Fruit fly (Drosophila melanogaster): ENCODE results near the gene CG43354.

Gene CG43354

dm6 chr2L:18344343-18344742 is 35.1 kb upstream of the CG43354 start (continued):
- peak; percentile 67; the same call in 2 of the 3 replicates for TF ChIP-seq eg (GFP tag; IDR thresholded peaks at IDR 0.05)
- TF ChIP-seq CG15336 (GFP tag; IDR thresholded peaks at IDR 0.05): peak; percentile 71
- TF ChIP-seq Hr39 (GFP tag; optimal IDR thresholded peaks at IDR 0.05): peak; percentile 21
- peak; percentile 44; the same call in 1 of the 2 replicates for TF ChIP-seq Gug (GFP tag; IDR thresholded peaks at IDR 0.05)
- TF ChIP-seq CG11294 (GFP tag; IDR thresholded peaks at IDR 0.05): no peak
- TF ChIP-seq CG7368 (GFP tag; optimal IDR thresholded peaks at IDR 0.05): peak; percentile 45
- peak; percentile 41 for TF ChIP-seq dsx (GFP tag; optimal IDR thresholded peaks at IDR 0.05; ENCODE audit: poor library complexity, severe bottlenecking)
- TF ChIP-seq svp (GFP tag): peak; percentile 47
- TF ChIP-seq CG3032 (tag; optimal IDR thresholded peaks at IDR 0.05): peak; percentile 52
- TF ChIP-seq CG1621 (tag; optimal IDR thresholded peaks at IDR 0.05): peak; percentile 44
- no peak for TF ChIP-seq CG34406 (GFP tag; optimal IDR thresholded peaks at IDR 0.05)
- peak; percentile 44 for TF ChIP-seq CG10669 (GFP tag; optimal IDR thresholded peaks at IDR 0.05)
- TF ChIP-seq Ets21C (GFP tag; optimal IDR thresholded peaks at IDR 0.05): no peak
- no peak for TF ChIP-seq CG31627 (GFP tag; optimal IDR thresholded peaks at IDR 0.05)
- TF ChIP-seq CG8632 (GFP tag; optimal IDR thresholded peaks at IDR 0.05): peak; percentile 15
- no peak for TF ChIP-seq Eip93F (GFP tag; optimal IDR thresholded peaks at IDR 0.05)
- peak; percentile 21 for TF ChIP-seq topi (GFP tag; optimal IDR thresholded peaks at IDR 0.05)
- peak; percentile 80 for TF ChIP-seq CG6163 (GFP tag; IDR thresholded peaks at IDR 0.05)
- TF ChIP-seq CG16779 (tag; optimal IDR thresholded peaks at IDR 0.05): no peak
- peak; percentile 70 for TF ChIP-seq Hr4 (GFP tag; optimal IDR thresholded peaks at IDR 0.05)
- TF ChIP-seq esn (GFP tag; optimal IDR thresholded peaks at IDR 0.05): peak; percentile 27
- TF ChIP-seq fd59A (GFP tag; optimal IDR thresholded peaks at IDR 0.05): peak; percentile 26
- TF ChIP-seq CG6808 (GFP tag; optimal IDR thresholded peaks at IDR 0.05): peak; percentile 27
- peak; percentile 42 for TF ChIP-seq Met (GFP tag; optimal IDR thresholded peaks at IDR 0.05)

dm6 chr2L:18340921-18341320 is 31.7 kb upstream of the CG43354 start:
- peak; percentile 21 for TF ChIP-seq dsx (GFP tag; optimal IDR thresholded peaks at IDR 0.05; ENCODE audit: poor library complexity, severe bottlenecking)
- TF ChIP-seq spab (GFP tag; optimal IDR thresholded peaks at IDR 0.05): peak; percentile 62
- peak; percentile 81 for TF ChIP-seq Gug (GFP tag; IDR thresholded peaks at IDR 0.05)
- peak; percentile 58 for TF ChIP-seq CG3032 (tag; optimal IDR thresholded peaks at IDR 0.05)
- peak; percentile 78 for TF ChIP-seq CG7368 (GFP tag; optimal IDR thresholded peaks at IDR 0.05)
- TF ChIP-seq CG8119 (GFP tag; IDR thresholded peaks at IDR 0.05): peak; percentile 92
- TF ChIP-seq Lpt (GFP tag; optimal IDR thresholded peaks at IDR 0.05): peak; percentile 82
- peak; percentile 73 for TF ChIP-seq CG6792 (GFP tag; optimal IDR thresholded peaks at IDR 0.05)
- TF ChIP-seq net (GFP tag; optimal IDR thresholded peaks at IDR 0.05): peak; percentile 71
- TF ChIP-seq CG9139 (GFP tag; optimal IDR thresholded peaks at IDR 0.05): no peak
- peak; percentile 93 for TF ChIP-seq CG32006 (GFP tag; optimal IDR thresholded peaks at IDR 0.05)
- no peak for TF ChIP-seq Blimp-1 (GFP tag; optimal IDR thresholded peaks at IDR 0.05)
- peak; percentile 91 for TF ChIP-seq Eip78C (GFP tag)
- TF ChIP-seq fd85E (GFP tag; optimal IDR thresholded peaks at IDR 0.05): peak; percentile 36
- peak; percentile 78 for TF ChIP-seq CG10669 (GFP tag; optimal IDR thresholded peaks at IDR 0.05)
- peak; percentile 73 for TF ChIP-seq CG4318 (GFP tag; optimal IDR thresholded peaks at IDR 0.05)
- peak; percentile 57 for TF ChIP-seq Sox102F (GFP tag; optimal IDR thresholded peaks at IDR 0.05)
- TF ChIP-seq OdsH (GFP tag; optimal IDR thresholded peaks at IDR 0.05): peak; percentile 83
- peak; percentile 27 for TF ChIP-seq Smox (GFP tag; optimal IDR thresholded peaks at IDR 0.05)
- TF ChIP-seq svp (GFP tag): no peak
- peak; percentile 56 for TF ChIP-seq CG11762 (GFP tag; optimal IDR thresholded peaks at IDR 0.05; ENCODE audit: insufficient read depth)
- peak; percentile 82 for TF ChIP-seq acj6 (GFP tag; optimal IDR thresholded peaks at IDR 0.05)
- peak; percentile 38 for TF ChIP-seq Hr39 (GFP tag; optimal IDR thresholded peaks at IDR 0.05)
- peak; percentile 11 for TF ChIP-seq topi (GFP tag; optimal IDR thresholded peaks at IDR 0.05)
- peak; percentile 16 for TF ChIP-seq Ets21C (GFP tag; optimal IDR thresholded peaks at IDR 0.05)
- peak; percentile 93 for TF ChIP-seq Hr4 (GFP tag; optimal IDR thresholded peaks at IDR 0.05)
- peak; percentile 82 for TF ChIP-seq CG6276 (GFP tag; optimal IDR thresholded peaks at IDR 0.05)
- peak; percentile 52 for TF ChIP-seq CG31627 (GFP tag; optimal IDR thresholded peaks at IDR 0.05)
- TF ChIP-seq CG8319 (GFP tag; optimal IDR thresholded peaks at IDR 0.05): peak; percentile 61
- TF ChIP-seq Ets96B (tag; optimal IDR thresholded peaks at IDR 0.05): peak; percentile 55
- peak; percentile 55 for TF ChIP-seq CG10631 (GFP tag; optimal IDR thresholded peaks at IDR 0.05)
- TF ChIP-seq CG6854 (GFP tag; optimal IDR thresholded peaks at IDR 0.05): no peak
- TF ChIP-seq CG8632 (GFP tag; optimal IDR thresholded peaks at IDR 0.05): peak; percentile 63
- TF ChIP-seq CG6163 (GFP tag; IDR thresholded peaks at IDR 0.05): peak; percentile 90
- peak; percentile 23 for TF ChIP-seq Hr38 (GFP tag; optimal IDR thresholded peaks at IDR 0.05)
- peak; percentile 93 for TF ChIP-seq CG15336 (GFP tag; IDR thresholded peaks at IDR 0.05)
- peak; percentile 17 for TF ChIP-seq fd59A (GFP tag; optimal IDR thresholded peaks at IDR 0.05)
- TF ChIP-seq Sox14 (GFP tag; optimal IDR thresholded peaks at IDR 0.05): peak; percentile 71
- peak; percentile 71 for TF ChIP-seq CG11294 (GFP tag; IDR thresholded peaks at IDR 0.05)
- TF ChIP-seq eg (GFP tag; IDR thresholded peaks at IDR 0.05): peak; percentile 96

Data from whole organism, prepupa.